Fruit fly (Drosophila melanogaster) whole organism, pupa: ENCODE measurements around the gene dnc.

Experiments used
- CG10348 ChIP-seq: fragments of 200-800 bp; sonication (Bioruptor generic); IDR thresholded peaks from 2 replicates; pipeline ENCODE4 v1.3.6; 2022; ENCODE audit warnings: missing biosample characterization, missing genetic modification characterization
- CG12605 ChIP-seq: fragments of 200-800 bp; sonication (Bioruptor generic); IDR thresholded peaks from 2 replicates; pipeline ENCODE4 v1.3.6; 2022; ENCODE audit warnings: missing biosample characterization, missing genetic modification characterization
- CG13204 ChIP-seq: fragments of 200-800 bp; sonication (Bioruptor generic); optimal IDR thresholded peaks from 2 replicates; lab custom pipeline; 2018; ENCODE audit warnings: missing biosample characterization, mild to moderate bottlenecking, missing genetic modification characterization, moderate library complexity
- CG14655 ChIP-seq: fragments of 200-800 bp; sonication (Bioruptor generic); optimal IDR thresholded peaks from 3 replicates; lab custom pipeline; 2017; ENCODE audit warnings: mild to moderate bottlenecking, missing biosample characterization, missing genetic modification reagents, missing genetic modification characterization
- CG15710 ChIP-seq: fragments of 200-800 bp; sonication (Bioruptor generic); optimal IDR thresholded peaks from 2 replicates; lab custom pipeline; 2018; ENCODE audit warnings: missing biosample characterization, mild to moderate bottlenecking, missing genetic modification characterization, moderate library complexity
- CG17806 ChIP-seq: fragments of 200-800 bp; sonication (Bioruptor generic); optimal IDR thresholded peaks from 2 replicates; lab custom pipeline; 2018; ENCODE audit warnings: missing biosample characterization, mild to moderate bottlenecking, missing genetic modification characterization, moderate library complexity
- CG32121 ChIP-seq: fragments of 200-800 bp; sonication (Bioruptor generic); IDR thresholded peaks from 2 replicates; pipeline ENCODE4 v1.3.6; 2022; ENCODE audit warnings: missing biosample characterization, missing genetic modification characterization
- CG34367 ChIP-seq: fragments of 200-800 bp; sonication (Bioruptor generic); optimal IDR thresholded peaks from 2 replicates; lab custom pipeline; 2018; ENCODE audit warnings: missing biosample characterization, mild to moderate bottlenecking, missing genetic modification characterization
- CG4496 ChIP-seq: fragments of 200-800 bp; sonication (Bioruptor generic); IDR thresholded peaks from 3 replicates; pipeline ENCODE4 v1.3.6; 2022; ENCODE audit warnings: missing biosample characterization, missing genetic modification characterization
- CG8159 ChIP-seq: fragments of 200-800 bp; sonication (Bioruptor generic); optimal IDR thresholded peaks from 3 replicates; lab custom pipeline; 2018; ENCODE audit warnings: missing biosample characterization, mild to moderate bottlenecking, missing genetic modification characterization, moderate library complexity
- CG8301 ChIP-seq: fragments of 200-800 bp; sonication (Bioruptor generic); optimal IDR thresholded peaks from 2 replicates; lab custom pipeline; 2018; ENCODE audit warnings: missing biosample characterization, mild to moderate bottlenecking, missing genetic modification characterization
- CG9948 ChIP-seq: fragments of 200-800 bp; sonication (Bioruptor generic); optimal IDR thresholded peaks from 2 replicates; lab custom pipeline; 2018; ENCODE audit warnings: missing biosample characterization, mild to moderate bottlenecking, missing genetic modification characterization, moderate library complexity
- D1 ChIP-seq: fragments of 200-800 bp; sonication (Bioruptor generic); optimal IDR thresholded peaks from 2 replicates; lab custom pipeline; 2018; ENCODE audit warnings: missing biosample characterization, mild to moderate bottlenecking, missing genetic modification characterization, moderate library complexity
- EcR ChIP-seq: fragments of 200-800 bp; sonication (Bioruptor generic); optimal IDR thresholded peaks from 3 replicates; lab custom pipeline; 2019; ENCODE audit warnings: missing biosample characterization, missing genetic modification characterization, mild to moderate bottlenecking, moderate library complexity, missing genetic modification reagents
- Ets98B ChIP-seq: fragments of 200-800 bp; sonication (Bioruptor generic); IDR thresholded peaks from 2 replicates; pipeline ENCODE4 v1.3.6; 2022; ENCODE audit warnings: missing biosample characterization, missing genetic modification characterization
- Pif1A ChIP-seq: fragments of 200-800 bp; sonication (Bioruptor generic); optimal IDR thresholded peaks from 3 replicates; lab custom pipeline; 2016; ENCODE audit warnings: missing biosample characterization, missing genetic modification characterization
- Pif1B ChIP-seq: fragments of 200-800 bp; sonication (Bioruptor generic); optimal IDR thresholded peaks from 3 replicates; lab custom pipeline; 2016; ENCODE audit warnings: missing biosample characterization, missing genetic modification characterization
- Snoo ChIP-seq: fragments of 200-800 bp; sonication (Bioruptor generic); optimal IDR thresholded peaks from 3 replicates; lab custom pipeline; 2017; ENCODE audit warnings: missing biosample characterization, mild to moderate bottlenecking, missing genetic modification characterization, inconsistent platforms
- fd96Ca ChIP-seq: fragments of 200-800 bp; sonication (Bioruptor generic); IDR thresholded peaks from 3 replicates; pipeline ENCODE4 v1.3.6; 2022; ENCODE audit warnings: missing biosample characterization, missing genetic modification characterization
- gl ChIP-seq: fragments of 200-800 bp; sonication (Bioruptor generic); optimal IDR thresholded peaks from 2 replicates; lab custom pipeline; 2018; ENCODE audit warnings: missing biosample characterization, mild to moderate bottlenecking, missing genetic modification characterization
- rn ChIP-seq: fragments of 200-800 bp; sonication (Bioruptor generic); IDR thresholded peaks from 2 replicates; pipeline ENCODE4 v1.3.6; 2022; ENCODE audit warnings: missing biosample characterization, missing genetic modification characterization

Gene dnc

DNA sequence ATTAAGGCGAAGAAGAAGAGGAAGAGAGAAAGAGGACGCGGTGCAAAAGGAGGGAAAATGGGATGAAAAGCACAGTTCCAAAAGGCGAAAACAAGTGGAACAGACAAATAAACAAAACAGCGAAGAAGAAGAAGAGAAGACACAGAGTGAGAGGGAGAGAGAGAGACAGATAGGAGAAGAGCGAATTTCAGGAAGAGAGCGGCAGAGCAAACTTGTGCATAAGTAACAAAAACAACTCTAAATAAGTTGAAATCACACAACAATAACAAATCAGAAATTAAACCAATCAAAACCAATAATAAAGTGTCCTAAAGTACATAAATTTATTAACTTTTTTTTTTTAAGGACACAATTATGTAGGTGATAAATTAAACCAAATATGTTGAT is 119.2 kb downstream of the dnc start:
- TF ChIP-seq CG9948 (no peak), rn (no peak), D1 (tag; lab: Kevin White, UChicago) (no peak), CG34367 (tag; lab: Kevin White, UChicago) (no peak), CG32121 (GFP tag; lab: Robert Waterston, UW) (no peak), Pif1B (GFP tag; lab: Kevin White, UChicago) (no peak), CG8301 (tag; lab: Kevin White, UChicago) (no peak)

DNA sequence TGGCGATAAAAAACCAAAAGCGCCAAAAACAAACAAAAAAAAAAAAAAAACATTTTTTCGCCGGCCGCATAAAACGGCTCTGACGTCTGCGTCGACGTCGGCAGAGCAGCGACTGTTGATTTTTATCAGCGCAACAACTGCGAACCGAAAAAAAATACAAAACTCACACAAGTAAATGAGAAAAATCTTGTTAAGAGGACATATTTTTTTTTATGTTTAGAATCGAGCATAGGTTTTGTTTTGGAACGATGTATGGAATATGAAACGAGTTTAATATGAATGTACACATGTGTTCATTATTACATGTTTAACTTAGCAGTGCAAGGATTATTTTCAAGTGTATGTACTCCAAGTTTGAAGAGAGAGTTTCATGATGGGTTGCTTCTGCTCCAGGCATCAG is 119.8 kb downstream of the dnc start:
- peak; percentile 36 for TF ChIP-seq CG8159 (tag; lab: Kevin White, UChicago)
- TF ChIP-seq fd96Ca (GFP tag; lab: Robert Waterston, UW) = no peak
- peak; percentile 49; the same call in 1 of the 3 replicates for TF ChIP-seq CG4496 (GFP tag; lab: Robert Waterston, UW)
- peak; percentile 5 for TF ChIP-seq CG15710 (tag; lab: Kevin White, UChicago)
- no peak for TF ChIP-seq gl (tag; lab: Kevin White, UChicago)
- no peak for TF ChIP-seq CG13204
- TF ChIP-seq Pif1B (GFP tag; lab: Kevin White, UChicago) = peak; percentile 25
- peak; percentile 45 for TF ChIP-seq CG9948
- peak; percentile 60 for TF ChIP-seq CG17806 (tag; lab: Kevin White, UChicago)
- TF ChIP-seq CG14655 = peak; percentile 10
- peak; percentile 5 for TF ChIP-seq CG34367 (tag; lab: Kevin White, UChicago)
- TF ChIP-seq CG32121 (GFP tag; lab: Robert Waterston, UW) = peak; percentile 45; the same call in 1 of the 2 replicates
- peak; percentile 20 for TF ChIP-seq CG8301 (tag; lab: Kevin White, UChicago)
- TF ChIP-seq Pif1A (GFP tag; lab: Kevin White, UChicago) = peak; percentile 49
- TF ChIP-seq CG12605 (GFP tag; lab: Robert Waterston, UW) = no peak
- no peak for TF ChIP-seq D1 (tag; lab: Kevin White, UChicago)
- TF ChIP-seq CG10348 = no peak
- TF ChIP-seq, all 21 proteins: peak for 11

DNA sequence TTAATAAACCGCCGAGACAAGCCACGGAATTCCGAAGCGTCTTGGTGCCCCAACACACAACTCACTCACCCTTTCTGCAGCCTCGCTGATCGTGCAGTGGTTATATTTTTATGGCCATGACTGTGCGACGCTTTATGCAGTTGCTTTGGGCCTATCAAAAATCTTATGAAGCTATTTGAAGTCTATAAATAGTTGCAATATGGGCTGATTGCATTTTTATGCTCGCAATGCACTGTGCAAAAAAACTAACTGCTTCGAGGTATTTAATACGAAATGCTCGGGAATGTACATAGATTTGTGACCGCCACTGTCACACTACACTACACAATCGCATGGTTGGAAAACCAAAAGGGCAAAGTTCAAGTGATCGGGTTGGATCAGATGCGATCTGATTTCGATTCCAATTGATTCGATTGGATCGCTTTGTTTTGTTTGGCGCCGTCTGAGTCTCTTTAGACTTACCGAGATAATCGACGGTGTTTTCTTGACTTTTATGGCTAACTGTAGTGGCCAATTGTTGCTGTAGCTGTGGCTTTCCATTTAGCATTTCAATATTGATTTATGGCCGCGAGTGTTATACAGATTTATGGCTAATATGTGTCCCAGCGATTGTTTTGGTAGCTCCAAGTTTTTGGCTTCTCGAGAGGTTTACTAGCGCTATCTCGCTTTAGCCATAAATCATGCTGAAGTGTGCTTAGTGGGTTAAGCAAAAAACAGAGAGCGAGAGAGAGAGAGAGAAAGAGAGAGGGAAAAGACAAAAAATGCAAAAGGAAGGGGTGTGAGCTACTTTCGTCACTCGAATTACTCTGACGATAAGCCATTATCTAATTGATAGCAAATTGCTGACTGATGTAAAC is 121.4 kb downstream of the dnc start:
- TF ChIP-seq Ets98B (GFP tag; lab: Robert Waterston, UW) = no peak
- peak; percentile 53; the same call in 2 of the 3 replicates for TF ChIP-seq fd96Ca (GFP tag; lab: Robert Waterston, UW)
- TF ChIP-seq CG14655 = peak; percentile 19
- TF ChIP-seq Pif1A (GFP tag; lab: Kevin White, UChicago) = no peak
- TF ChIP-seq rn = no peak
- TF ChIP-seq CG17806 (tag; lab: Kevin White, UChicago) = peak; percentile 14
- TF ChIP-seq CG10348 = no peak
- TF ChIP-seq D1 (tag; lab: Kevin White, UChicago) = no peak
- peak; percentile 19 for TF ChIP-seq CG9948
- TF ChIP-seq CG32121 (GFP tag; lab: Robert Waterston, UW) = no peak
- TF ChIP-seq EcR = no peak
- no peak for TF ChIP-seq CG34367 (tag; lab: Kevin White, UChicago)
- no peak for TF ChIP-seq CG13204
- no peak for TF ChIP-seq Pif1B (GFP tag; lab: Kevin White, UChicago)
- TF ChIP-seq Snoo (tag; lab: Kevin White, UChicago) = no peak
- peak; percentile 1 for TF ChIP-seq CG8301 (tag; lab: Kevin White, UChicago)
- no peak for TF ChIP-seq CG12605 (GFP tag; lab: Robert Waterston, UW)
- peak; percentile 6 for TF ChIP-seq CG8159 (tag; lab: Kevin White, UChicago)
- TF ChIP-seq CG15710 (tag; lab: Kevin White, UChicago) = no peak
- no peak for TF ChIP-seq gl (tag; lab: Kevin White, UChicago)
- 0 out of 3 replicates have a peak, but pooled peaks have one; percentile 31 for TF ChIP-seq CG4496 (GFP tag; lab: Robert Waterston, UW)

DNA sequence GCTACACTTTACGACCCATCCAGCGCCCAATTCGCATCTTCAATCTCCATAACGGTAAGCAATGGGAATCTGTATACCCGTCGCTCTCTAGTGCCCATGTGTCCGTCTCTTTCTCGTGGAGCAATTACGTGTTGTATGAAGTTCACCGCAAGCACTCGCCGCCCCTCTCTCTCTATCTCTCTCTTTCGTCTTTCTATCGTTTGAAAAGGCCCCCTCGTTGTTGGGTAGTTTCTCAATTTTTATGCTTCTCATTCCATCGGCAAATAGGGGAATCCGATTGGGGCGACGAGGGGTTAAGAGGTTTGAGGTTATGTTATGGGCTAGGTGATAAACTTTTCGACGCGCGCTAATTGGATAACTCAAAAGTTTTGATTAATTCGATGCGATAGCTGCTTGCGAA is 122.7 kb downstream of the dnc start:
- TF ChIP-seq Pif1B (GFP tag; lab: Kevin White, UChicago) (no peak), gl (tag; lab: Kevin White, UChicago) (no peak), rn (no peak), EcR (no peak), Ets98B (GFP tag; lab: Robert Waterston, UW) (no peak), CG10348 (no peak), CG12605 (GFP tag; lab: Robert Waterston, UW) (no peak), CG15710 (tag; lab: Kevin White, UChicago) (no peak), CG34367 (tag; lab: Kevin White, UChicago) (no peak), Snoo (tag; lab: Kevin White, UChicago) (no peak), fd96Ca (GFP tag; lab: Robert Waterston, UW) (no peak), CG13204 (no peak), CG17806 (tag; lab: Kevin White, UChicago) (no peak), CG8159 (tag; lab: Kevin White, UChicago) (no peak), CG9948 (no peak), D1 (tag; lab: Kevin White, UChicago) (no peak), CG8301 (tag; lab: Kevin White, UChicago) (no peak), CG4496 (GFP tag; lab: Robert Waterston, UW) (no peak), Pif1A (GFP tag; lab: Kevin White, UChicago) (no peak)
- TF ChIP-seq, all 21 proteins: peak for 0

DNA sequence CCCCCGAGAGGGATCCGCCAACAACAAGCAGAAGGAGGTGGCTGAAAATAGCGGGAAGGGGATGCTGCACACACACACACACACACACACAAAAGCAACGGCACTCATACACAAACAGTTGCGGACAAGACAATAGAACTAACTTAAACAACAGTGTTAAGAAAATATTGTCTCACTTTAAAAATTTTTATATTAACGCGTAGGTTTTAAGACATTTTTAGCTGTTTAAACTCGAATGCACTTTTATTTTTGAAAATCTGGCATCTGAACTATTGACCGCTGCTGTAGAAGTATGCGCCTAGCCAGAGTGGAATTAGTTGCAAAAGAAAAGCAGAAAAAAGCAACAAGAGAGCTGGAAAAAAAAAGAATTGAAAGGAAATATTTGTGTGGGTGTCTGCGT is 134.6 kb downstream of the dnc start:
- TF ChIP-seq CG8301 (tag; lab: Kevin White, UChicago) (peak; percentile 69), CG4496 (GFP tag; lab: Robert Waterston, UW) (peak; percentile 91), CG9948 (peak; percentile 64), CG14655 (peak; percentile 79), rn (0 out of 2 replicates have a peak, but pooled peaks have one; percentile 51), fd96Ca (GFP tag; lab: Robert Waterston, UW) (peak; percentile 85), Ets98B (GFP tag; lab: Robert Waterston, UW) (peak; percentile 80), EcR (no peak), CG17806 (tag; lab: Kevin White, UChicago) (peak; percentile 68), CG10348 (no peak), CG12605 (GFP tag; lab: Robert Waterston, UW) (peak; percentile 84), CG34367 (tag; lab: Kevin White, UChicago) (peak; percentile 69), Snoo (tag; lab: Kevin White, UChicago) (peak; percentile 11), Pif1B (GFP tag; lab: Kevin White, UChicago) (peak; percentile 40), Pif1A (GFP tag; lab: Kevin White, UChicago) (peak; percentile 62), CG8159 (tag; lab: Kevin White, UChicago) (peak; percentile 78), CG32121 (GFP tag; lab: Robert Waterston, UW) (peak; percentile 70), CG15710 (tag; lab: Kevin White, UChicago) (peak; percentile 71), CG13204 (peak; percentile 40), D1 (tag; lab: Kevin White, UChicago) (peak; percentile 28), gl (tag; lab: Kevin White, UChicago) (peak; percentile 61)
